Fruit fly (Drosophila melanogaster): ENCODE measurements around the gene CG9727.

CG9727 gene

DNA sequence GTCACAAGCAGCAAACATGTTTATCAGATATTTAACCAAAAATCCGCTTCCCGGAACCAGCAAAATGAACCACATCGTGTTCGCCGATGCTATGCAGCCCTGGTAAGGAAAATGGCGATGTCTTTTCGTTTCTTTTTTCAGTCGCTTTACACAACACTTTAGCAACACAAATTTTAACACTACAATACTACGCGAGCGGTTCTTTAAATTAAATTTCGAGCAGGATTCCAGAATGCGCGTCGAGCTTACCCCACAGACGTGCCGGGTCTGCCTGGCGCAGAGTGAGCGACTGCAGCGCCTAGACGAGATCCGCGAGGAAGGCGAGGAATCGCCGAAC is 547 bp upstream of the CG9727 start, which contains the start of gene Zif (continued):
- TF ChIP-seq CG3995 (GFP tag; optimal IDR thresholded peaks at IDR 0.05) (peak; percentile 14), CG13624 (GFP tag; optimal IDR thresholded peaks at IDR 0.05) (peak; percentile 46), CG4282 (GFP tag; optimal IDR thresholded peaks at IDR 0.05) (no peak), CG8924 (tag; optimal IDR thresholded peaks at IDR 0.05) (no peak), CG8281 (tag; optimal IDR thresholded peaks at IDR 0.05) (no peak), hkb (optimal IDR thresholded peaks at IDR 0.05) (no peak), hkb (GFP tag; IDR thresholded peaks at IDR 0.05) (0 out of 2 replicates have a peak, but pooled peaks have one; percentile 36), sc (optimal IDR thresholded peaks at IDR 0.05) (no peak), sc (GFP tag; optimal IDR thresholded peaks at IDR 0.05) (no peak), Ada2b (GFP tag; IDR thresholded peaks at IDR 0.05) (no peak), CG9797 (GFP tag; optimal IDR thresholded peaks at IDR 0.05) (no peak), CG6175 (GFP tag; IDR thresholded peaks at IDR 0.05) (no peak; the same call in 2 of the 3 replicates), CG10462 (GFP tag; optimal IDR thresholded peaks at IDR 0.05) (no peak), crol (GFP tag; IDR thresholded peaks at IDR 0.05) (no peak), wdn (GFP tag; IDR thresholded peaks at IDR 0.05) (peak; percentile 44; the same call in 1 of the 2 replicates), pum (GFP tag; optimal IDR thresholded peaks at IDR 0.05) (peak; percentile 35), CG34422 (GFP tag; IDR thresholded peaks at IDR 0.05) (peak; percentile 39; the same call in 1 of the 3 replicates), emc (GFP tag; optimal IDR thresholded peaks at IDR 0.05) (no peak), grn (GFP tag; optimal IDR thresholded peaks at IDR 0.05) (no peak), CG12659 (GFP tag; optimal IDR thresholded peaks at IDR 0.05) (peak; percentile 51), CG10654 (GFP tag; optimal IDR thresholded peaks at IDR 0.05) (peak; percentile 3), zfh2 (GFP tag; optimal IDR thresholded peaks at IDR 0.05) (peak; percentile 83), slbo (GFP tag; IDR thresholded peaks at IDR 0.05) (peak; percentile 84), gt (GFP tag; IDR thresholded peaks at IDR 0.05) (no peak), ap (GFP tag; IDR thresholded peaks at IDR 0.05) (no peak), CG13894 (tag; optimal IDR thresholded peaks at IDR 0.05) (no peak), bcd (GFP tag; optimal IDR thresholded peaks at IDR 0.05) (no peak), CG14965 (GFP tag; optimal IDR thresholded peaks at IDR 0.05; ENCODE audit: borderline replicate concordance) (no peak), peb (GFP tag; IDR thresholded peaks at IDR 0.05) (no peak), bigmax (GFP tag; optimal IDR thresholded peaks at IDR 0.05) (peak; percentile 21), kni (GFP tag; optimal IDR thresholded peaks at IDR 0.05) (no peak), Hmr (GFP tag; optimal IDR thresholded peaks at IDR 0.05) (no peak), sob (GFP tag; IDR thresholded peaks at IDR 0.05) (peak; percentile 84), Opbp (GFP tag; IDR thresholded peaks at IDR 0.05; ENCODE audit: partially characterized antibody) (no peak; the same call in 2 of the 3 replicates), repo (GFP tag; optimal IDR thresholded peaks at IDR 0.05) (peak; percentile 29), sd (tag; optimal IDR thresholded peaks at IDR 0.05) (no peak), CG17361 (GFP tag; IDR thresholded peaks at IDR 0.05) (peak; percentile 52), Side (GFP tag; optimal IDR thresholded peaks at IDR 0.05) (peak; percentile 37), Rfx (GFP tag; IDR thresholded peaks at IDR 0.05) (peak; percentile 87), CG3281 (GFP tag; optimal IDR thresholded peaks at IDR 0.05) (no peak), trh (GFP tag; optimal IDR thresholded peaks at IDR 0.05) (no peak), wek (GFP tag; optimal IDR thresholded peaks at IDR 0.05) (no peak), hth (optimal IDR thresholded peaks at IDR 0.05) (no peak), rib (GFP tag; IDR thresholded peaks at IDR 0.05) (peak; percentile 51; the same call in 1 of the 2 replicates), abd-A (tag; optimal IDR thresholded peaks at IDR 0.05) (no peak), vvl (GFP tag; IDR thresholded peaks at IDR 0.05) (peak; percentile 70), CG33213 (GFP tag; optimal IDR thresholded peaks at IDR 0.05) (peak; percentile 36), Neu2 (GFP tag; optimal IDR thresholded peaks at IDR 0.05; ENCODE audit: borderline replicate concordance) (no peak), CG18011 (GFP tag; optimal IDR thresholded peaks at IDR 0.05) (peak; percentile 27), CG4820 (GFP tag; optimal IDR thresholded peaks at IDR 0.05) (no peak), cas (GFP tag; IDR thresholded peaks at IDR 0.05) (0 out of 2 replicates have a peak, but pooled peaks have one; percentile 48), Chrac-16 (GFP tag; optimal IDR thresholded peaks at IDR 0.05) (peak; percentile 1), gcm (GFP tag; optimal IDR thresholded peaks at IDR 0.05) (no peak)

All from whole organism, embryonic.